Fruit fly (Drosophila melanogaster): ENCODE results near the gene CG15695.
A peak's percentile ranks its signal among the peaks of the same experiment; 100 is the strongest.

CG15695 gene

dm6 chr3R:20834770-20835183, 7.2 kb upstream of the CG15695 start (continued):
- peak; percentile 62 for TF ChIP-seq CG12219 (GFP tag; optimal IDR thresholded peaks at IDR 0.05)
- TF ChIP-seq Awh (GFP tag; IDR thresholded peaks at IDR 0.05), result 0 out of 2 replicates have a peak, but pooled peaks have one; percentile 24
- TF ChIP-seq CG17359 (tag; optimal IDR thresholded peaks at IDR 0.05), result peak; percentile 66
- peak; percentile 2 for TF ChIP-seq CG4707 (GFP tag; optimal IDR thresholded peaks at IDR 0.05)
- TF ChIP-seq tx (GFP tag; optimal IDR thresholded peaks at IDR 0.05), result no peak
- peak; percentile 18 for TF ChIP-seq CG7928 (GFP tag; optimal IDR thresholded peaks at IDR 0.05)
- TF ChIP-seq Bdp1 (GFP tag; optimal IDR thresholded peaks at IDR 0.05), result peak; percentile 32
- peak; percentile 62 for TF ChIP-seq MTF-1 (GFP tag; optimal IDR thresholded peaks at IDR 0.05; ENCODE audit: borderline replicate concordance)
- TF ChIP-seq Nf-YA (GFP tag; IDR thresholded peaks at IDR 0.05), result no peak
- TF ChIP-seq CG15514 (GFP tag; optimal IDR thresholded peaks at IDR 0.05), result peak; percentile 60
- no peak for TF ChIP-seq Spps (tag; optimal IDR thresholded peaks at IDR 0.05)
- TF ChIP-seq CG30431 (GFP tag; optimal IDR thresholded peaks at IDR 0.05), result no peak
- peak; percentile 79 for TF ChIP-seq ATbp (GFP tag; optimal IDR thresholded peaks at IDR 0.05)
- TF ChIP-seq seq (GFP tag; IDR thresholded peaks at IDR 0.05), result peak; percentile 44; the same call in 1 of the 2 replicates
- peak; percentile 47; the same call in 1 of the 2 replicates for TF ChIP-seq Rfx (GFP tag; IDR thresholded peaks at IDR 0.05)
- peak; percentile 4 for TF ChIP-seq sug (tag; optimal IDR thresholded peaks at IDR 0.05)
- TF ChIP-seq CG8089 (GFP tag; optimal IDR thresholded peaks at IDR 0.05), result peak; percentile 46
- no peak for TF ChIP-seq knrl (GFP tag; IDR thresholded peaks at IDR 0.05; ENCODE audit: partially characterized antibody)
- peak; percentile 9 for TF ChIP-seq CG13424 (tag; optimal IDR thresholded peaks at IDR 0.05)
- no peak for TF ChIP-seq tio (GFP tag; optimal IDR thresholded peaks at IDR 0.05)
- no peak for TF ChIP-seq tll (GFP tag; optimal IDR thresholded peaks at IDR 0.05)
- peak; percentile 67 for TF ChIP-seq sens (GFP tag)
- peak; percentile 90 for TF ChIP-seq Med (GFP tag)
- TF ChIP-seq CG2120 (GFP tag; optimal IDR thresholded peaks at IDR 0.05), result peak; percentile 32
- TF ChIP-seq CG10209 (GFP tag; optimal IDR thresholded peaks at IDR 0.05), result peak; percentile 56
- no peak for TF ChIP-seq Mrtf (GFP tag; IDR thresholded peaks at IDR 0.05)
- peak; percentile 34 for TF ChIP-seq CG12659 (GFP tag; optimal IDR thresholded peaks at IDR 0.05)
- TF ChIP-seq Mad (GFP tag; optimal IDR thresholded peaks at IDR 0.05), result no peak
- no peak for TF ChIP-seq nerfin-2 (GFP tag; IDR thresholded peaks at IDR 0.05; ENCODE audit: partially characterized antibody)
- TF ChIP-seq CG12769 (tag; optimal IDR thresholded peaks at IDR 0.05), result peak; percentile 83
- no peak for TF ChIP-seq HmgD (GFP tag; optimal IDR thresholded peaks at IDR 0.05)
- no peak for TF ChIP-seq CG7745 (tag; optimal IDR thresholded peaks at IDR 0.05)
- TF ChIP-seq Stat92E (GFP tag; optimal IDR thresholded peaks at IDR 0.05), result no peak
- no peak for TF ChIP-seq pb (GFP tag; optimal IDR thresholded peaks at IDR 0.05)
- peak; percentile 38 for TF ChIP-seq CG17385 (GFP tag; optimal IDR thresholded peaks at IDR 0.05)
- TF ChIP-seq CG9876 (GFP tag; optimal IDR thresholded peaks at IDR 0.05), result no peak
- no peak for TF ChIP-seq wor (GFP tag; IDR thresholded peaks at IDR 0.05)
- TF ChIP-seq CG5180 (GFP tag; optimal IDR thresholded peaks at IDR 0.05), result peak; percentile 33
- TF ChIP-seq bsh (GFP tag; optimal IDR thresholded peaks at IDR 0.05), result peak in 1 of 2 experiments; percentile 44
- no peak for TF ChIP-seq HLH54F (GFP tag; optimal IDR thresholded peaks at IDR 0.05)
- no peak for TF ChIP-seq croc (GFP tag; conservative IDR thresholded peaks at IDR 0.05)
- no peak for TF ChIP-seq crp (GFP tag; optimal IDR thresholded peaks at IDR 0.05)
- no peak; the same call in 1 of the 2 replicates for TF ChIP-seq E2f1 (GFP tag; IDR thresholded peaks at IDR 0.05)
- TF ChIP-seq CG9215 (GFP tag; IDR thresholded peaks at IDR 0.05), result no peak
- peak; percentile 22 for TF ChIP-seq CG34376 (GFP tag; optimal IDR thresholded peaks at IDR 0.05)
- peak; percentile 27 for TF ChIP-seq gsb-n (tag; optimal IDR thresholded peaks at IDR 0.05)
- no peak for TF ChIP-seq hkb (optimal IDR thresholded peaks at IDR 0.05)
- TF ChIP-seq hkb (GFP tag; IDR thresholded peaks at IDR 0.05), result peak; percentile 59
- TF ChIP-seq CG1233 (GFP tag; optimal IDR thresholded peaks at IDR 0.05), result peak; percentile 63
- peak; percentile 36 for TF ChIP-seq CG8281 (tag; optimal IDR thresholded peaks at IDR 0.05)
